Fruit fly (Drosophila melanogaster) whole organism, embryonic: Measurements from ENCODE around the gene mRpS7.

Experiments
- Antp ChIP-seq: fragments of 200-800 bp; sonication (Bioruptor generic); optimal IDR thresholded peaks from 3 replicates; lab custom pipeline; 2016; ENCODE audit warnings: missing biosample characterization, missing genetic modification characterization
- Bgb ChIP-seq: fragments of 200-800 bp; sonication (Bioruptor generic); IDR thresholded peaks from 2 replicates; pipeline ENCODE4 v1.3.6; 2022; ENCODE audit warnings: missing biosample characterization, missing genetic modification characterization; ENCODE audit not compliant: partially characterized antibody
- BtbVII ChIP-seq: fragments of 200-800 bp; sonication (Bioruptor generic); optimal IDR thresholded peaks from 3 replicates; lab custom pipeline; 2017; ENCODE audit warnings: missing biosample characterization, mild to moderate bottlenecking, missing genetic modification characterization
- CG10274 ChIP-seq: fragments of 200-800 bp; sonication (Bioruptor generic); optimal IDR thresholded peaks from 3 replicates; lab custom pipeline; 2017; ENCODE audit warnings: missing biosample characterization, mild to moderate bottlenecking, missing genetic modification characterization
- CG11456 ChIP-seq: fragments of 200-800 bp; sonication (Bioruptor generic); IDR thresholded peaks from 3 replicates; pipeline ENCODE4 v1.3.6; 2022; ENCODE audit warnings: missing biosample characterization, missing genetic modification characterization
- CG12744 ChIP-seq: fragments of 200-800 bp; sonication (Bioruptor generic); optimal IDR thresholded peaks from 2 replicates; lab custom pipeline; 2016; ENCODE audit warnings: missing biosample characterization, missing genetic modification characterization
- CG12769 ChIP-seq: fragments of 200-800 bp; sonication (Bioruptor generic); optimal IDR thresholded peaks from 2 replicates; lab custom pipeline; 2019; ENCODE audit warnings: missing biosample characterization, mild to moderate bottlenecking, missing genetic modification characterization, moderate library complexity
- CG13287 ChIP-seq: fragments of 200-800 bp; sonication (Bioruptor generic); IDR thresholded peaks from 2 replicates; pipeline ENCODE4 v1.3.6; 2022; ENCODE audit warnings: missing biosample characterization, missing genetic modification characterization; ENCODE audit not compliant: partially characterized antibody
- CG14014 ChIP-seq: fragments of 200-800 bp; sonication (Bioruptor generic); IDR thresholded peaks from 2 replicates; pipeline ENCODE4 v1.3.6; 2022; ENCODE audit warnings: missing biosample characterization, missing genetic modification characterization
- CG14667 ChIP-seq: fragments of 200-800 bp; sonication (Bioruptor generic); IDR thresholded peaks from 2 replicates; pipeline ENCODE4 v1.3.6; 2022; ENCODE audit warnings: missing biosample characterization, missing genetic modification characterization
- CG14710 ChIP-seq: fragments of 200-800 bp; sonication (Bioruptor generic); optimal IDR thresholded peaks from 3 replicates; lab custom pipeline; 2019; ENCODE audit warnings: missing biosample characterization, mild to moderate bottlenecking, missing genetic modification characterization, moderate library complexity
- CG1602 ChIP-seq: fragments of 200-800 bp; sonication (Bioruptor generic); optimal IDR thresholded peaks from 3 replicates; lab custom pipeline; 2016; ENCODE audit warnings: missing biosample characterization, missing genetic modification characterization
- CG1647 ChIP-seq: fragments of 200-800 bp; sonication (Bioruptor generic); optimal IDR thresholded peaks from 3 replicates; lab custom pipeline; 2016; ENCODE audit warnings: missing biosample characterization, missing genetic modification characterization
- CG16813 ChIP-seq: fragments of 200-800 bp; sonication (Bioruptor generic); IDR thresholded peaks from 3 replicates; pipeline ENCODE4 v1.3.6; 2022; ENCODE audit warnings: missing biosample characterization, missing genetic modification characterization; ENCODE audit not compliant: partially characterized antibody
- CG17186 ChIP-seq: fragments of 200-800 bp; sonication (Bioruptor generic); optimal IDR thresholded peaks from 3 replicates; lab custom pipeline; 2017; ENCODE audit warnings: missing biosample characterization, missing genetic modification reagents, missing genetic modification characterization
- CG2712 ChIP-seq: fragments of 200-800 bp; optimal IDR thresholded peaks from 3 replicates; lab custom pipeline; 2019; ENCODE audit warnings: missing biosample characterization, mild to moderate bottlenecking, missing genetic modification characterization, moderate library complexity
- CG32767 ChIP-seq: fragments of 200-800 bp; sonication (Bioruptor generic); IDR thresholded peaks from 2 replicates; pipeline ENCODE4 v1.3.6; 2022; ENCODE audit warnings: missing biosample characterization, missing genetic modification characterization
- CG3726 ChIP-seq: fragments of 200-800 bp; sonication (Bioruptor generic); IDR thresholded peaks from 3 replicates; pipeline ENCODE4, ENCODE4 v1.3.6; 2022; ENCODE audit warnings: missing biosample characterization, missing genetic modification characterization
- CG4707 ChIP-seq: fragments of 200-800 bp; sonication (Bioruptor generic); optimal IDR thresholded peaks from 2 replicates; lab custom pipeline; 2018; ENCODE audit warnings: missing biosample characterization, mild to moderate bottlenecking, missing genetic modification characterization, moderate library complexity
- CG6689 ChIP-seq: fragments of 200-800 bp; sonication (Bioruptor generic); IDR thresholded peaks from 2 replicates; pipeline ENCODE4 v1.3.6; 2022; ENCODE audit warnings: missing biosample characterization, missing genetic modification characterization
- CG6791 ChIP-seq: fragments of 200-800 bp; sonication (Bioruptor generic); IDR thresholded peaks from 3 replicates; pipeline ENCODE4 v1.3.6; 2022; ENCODE audit warnings: missing biosample characterization, missing genetic modification characterization; ENCODE audit not compliant: partially characterized antibody
- CG7357 ChIP-seq: fragments of 200-800 bp; sonication (Bioruptor generic); IDR thresholded peaks from 3 replicates; pipeline ENCODE4 v1.3.6; 2022; ENCODE audit warnings: missing biosample characterization, missing genetic modification characterization
- CG7839 ChIP-seq: fragments of 200-800 bp; sonication (Bioruptor generic); optimal IDR thresholded peaks from 3 replicates; lab custom pipeline; 2018; ENCODE audit warnings: missing biosample characterization, mild to moderate bottlenecking, missing genetic modification characterization, moderate library complexity
- CG7963 ChIP-seq: fragments of 200-800 bp; sonication (Bioruptor generic); IDR thresholded peaks from 3 replicates; pipeline ENCODE4 v1.3.6; 2022; ENCODE audit warnings: missing biosample characterization, missing genetic modification characterization; ENCODE audit not compliant: partially characterized antibody
- CG7987 ChIP-seq: fragments of 200-800 bp; sonication (Bioruptor generic); optimal IDR thresholded peaks from 2 replicates; lab custom pipeline; 2018; ENCODE audit warnings: missing biosample characterization, mild to moderate bottlenecking, missing genetic modification characterization, moderate library complexity
- CoRest ChIP-seq: fragments of 200-800 bp; sonication (Bioruptor generic); optimal IDR thresholded peaks from 3 replicates; lab custom pipeline; 2018; ENCODE audit warnings: missing biosample characterization, mild to moderate bottlenecking, missing genetic modification characterization, moderate library complexity
- Eip74EF ChIP-seq, 2 experiments: fragments of 200-800 bp in 1 of 2; fragments of >200 bp in 1 of 2; sonication (Bioruptor generic) in 1 of 2; optimal IDR thresholded peaks; 2 replicates each; lab custom pipeline; 2017 to 2019; ENCODE audit warnings: missing biosample characterization in 2 of 2, missing genetic modification characterization in 2 of 2, mild to moderate bottlenecking in 1 of 2, moderate library complexity in 1 of 2
- HLH4C ChIP-seq: fragments of 200-800 bp; sonication (Bioruptor generic); IDR thresholded peaks from 3 replicates; pipeline ENCODE4 v1.3.6; 2022; ENCODE audit warnings: missing biosample characterization, missing genetic modification characterization; ENCODE audit not compliant: partially characterized antibody
- Hsf ChIP-seq: fragments of 200-800 bp; sonication (Bioruptor generic); optimal IDR thresholded peaks from 3 replicates; lab custom pipeline; 2016; ENCODE audit warnings: missing biosample characterization, missing genetic modification characterization
- Lpt ChIP-seq: fragments of >200 bp; optimal IDR thresholded peaks from 2 replicates; lab custom pipeline; 2018; ENCODE audit warnings: missing biosample characterization, missing genetic modification characterization
- Mes4 ChIP-seq: fragments of 200-800 bp; sonication (Bioruptor generic); optimal IDR thresholded peaks from 2 replicates; lab custom pipeline; 2016; ENCODE audit warnings: missing biosample characterization, missing genetic modification characterization
- NC2β ChIP-seq: fragments of 200-800 bp; sonication (Bioruptor generic); optimal IDR thresholded peaks from 2 replicates; lab custom pipeline; 2016; ENCODE audit warnings: missing biosample characterization, missing genetic modification characterization
- PHDP ChIP-seq: fragments of 200-800 bp; sonication (Bioruptor generic); optimal IDR thresholded peaks from 3 replicates; lab custom pipeline; 2018; ENCODE audit warnings: missing biosample characterization, mild to moderate bottlenecking, missing genetic modification characterization, moderate library complexity
- Sin3A ChIP-seq: fragments of >200 bp; optimal IDR thresholded peaks from 2 replicates; lab custom pipeline; 2018
- Vsx1 ChIP-seq: fragments of 200-800 bp; sonication (Bioruptor generic); optimal IDR thresholded peaks from 2 replicates; lab custom pipeline; 2017; ENCODE audit warnings: missing biosample characterization, mild to moderate bottlenecking, missing genetic modification characterization, missing genetic modification reagents
- az2 ChIP-seq: fragments of 200-800 bp; sonication (Bioruptor generic); optimal IDR thresholded peaks from 3 replicates; lab custom pipeline; 2016; ENCODE audit warnings: missing biosample characterization, missing genetic modification characterization
- bab2 ChIP-seq: fragments of 200-800 bp; sonication (Bioruptor generic); optimal IDR thresholded peaks from 2 replicates; lab custom pipeline; 2016; ENCODE audit warnings: missing biosample characterization, missing genetic modification characterization
- crp ChIP-seq, 2 experiments: fragments of 200-800 bp; sonication (Bioruptor generic); optimal IDR thresholded peaks; 2 replicates in 1 of 2; 3 replicates in 1 of 2; lab custom pipeline; 2017; ENCODE audit warnings: missing biosample characterization in 2 of 2, missing genetic modification characterization in 2 of 2, mild to moderate bottlenecking in 1 of 2, moderate library complexity in 1 of 2
- dmrt11E ChIP-seq: fragments of 200-800 bp; sonication (Bioruptor generic); optimal IDR thresholded peaks from 3 replicates; lab custom pipeline; 2018; ENCODE audit warnings: missing biosample characterization, mild to moderate bottlenecking, missing genetic modification characterization, moderate library complexity
- gsb ChIP-seq: fragments of 200-800 bp; sonication (Bioruptor generic); IDR thresholded peaks from 2 replicates; pipeline ENCODE4 v1.3.6; 2022; ENCODE audit warnings: missing biosample characterization, missing genetic modification characterization
- gsb-n ChIP-seq: fragments of 200-800 bp; sonication (Bioruptor generic); optimal IDR thresholded peaks from 3 replicates; lab custom pipeline; 2018; ENCODE audit warnings: missing biosample characterization, mild to moderate bottlenecking, missing genetic modification characterization
- h ChIP-seq: fragments of >200 bp; optimal IDR thresholded peaks from 2 replicates; lab custom pipeline; 2017
- hb ChIP-seq: fragments of 200-800 bp; sonication (Bioruptor generic); IDR thresholded peaks from 3 replicates; pipeline ENCODE4 v1.3.6; 2022; ENCODE audit warnings: missing biosample characterization, missing genetic modification characterization; ENCODE audit not compliant: partially characterized antibody
- insv ChIP-seq, 2 experiments: fragments of 200-800 bp; sonication (Bioruptor generic); optimal IDR thresholded peaks; 3 replicates each; lab custom pipeline; 2016 to 2018; ENCODE audit warnings: missing biosample characterization in 2 of 2, missing genetic modification characterization in 2 of 2
- nerfin-1 ChIP-seq: fragments of 200-800 bp; sonication (Bioruptor generic); optimal IDR thresholded peaks from 3 replicates; lab custom pipeline; 2019; ENCODE audit warnings: missing biosample characterization, mild to moderate bottlenecking, missing genetic modification characterization, moderate library complexity
- pum ChIP-seq: fragments of 200-800 bp; sonication (Bioruptor generic); optimal IDR thresholded peaks from 2 replicates; lab custom pipeline; 2016; ENCODE audit warnings: missing biosample characterization, missing genetic modification characterization
- schlank ChIP-seq: fragments of 200-800 bp; sonication (Bioruptor generic); optimal IDR thresholded peaks from 2 replicates; lab custom pipeline; 2018; ENCODE audit warnings: missing biosample characterization, mild to moderate bottlenecking, missing genetic modification characterization
- sr ChIP-seq: fragments of 200-800 bp; sonication (Bioruptor generic); IDR thresholded peaks from 3 replicates; pipeline ENCODE4 v1.3.6; 2022; ENCODE audit warnings: missing biosample characterization, missing genetic modification characterization
- trem ChIP-seq: fragments of 200-800 bp; optimal IDR thresholded peaks from 3 replicates; lab custom pipeline; 2019; ENCODE audit warnings: missing biosample characterization, mild to moderate bottlenecking, missing genetic modification characterization, moderate library complexity

The mRpS7 gene

dm6 chr2L:10344029-10344606 lies 42.3 kb upstream of the mRpS7 start, which contains the start of gene Frmd5 (continued):
- TF ChIP-seq CG16813 (GFP tag; lab: Robert Waterston, UW) (peak; percentile 63; the same call in 1 of the 3 replicates), CG1647 (GFP tag; lab: Kevin White, UChicago) (no peak), CG13287 (GFP tag; lab: Robert Waterston, UW) (peak; percentile 62), crp (GFP tag; optimal IDR thresholded peaks at IDR 0.05; lab: Kevin White, UChicago) (peak in 1 of 2 experiments; percentile 54), CG14667 (GFP tag; lab: Robert Waterston, UW) (no peak), CG11456 (GFP tag; lab: Robert Waterston, UW) (no peak), HLH4C (peak; percentile 62), Lpt (no peak)

dm6 chr2L:10351130-10351529 lies 35.3 kb upstream of the mRpS7 start:
- TF ChIP-seq gsb (no peak), CG6689 (peak; percentile 38; the same call in 1 of the 2 replicates), Mes4 (GFP tag; lab: Kevin White, UChicago) (no peak), pum (GFP tag; lab: Kevin White, UChicago) (peak; percentile 14), CG2712 (tag; lab: Kevin White, UChicago) (peak; percentile 55), CG6791 (no peak), CG1602 (GFP tag; lab: Kevin White, UChicago) (no peak), Antp (GFP tag; lab: Kevin White, UChicago) (no peak), Eip74EF (GFP tag; optimal IDR thresholded peaks at IDR 0.05; lab: Kevin White, UChicago) (no peak), CG7839 (tag; lab: Kevin White, UChicago) (no peak), Vsx1 (no peak), BtbVII (GFP tag; lab: Kevin White, UChicago) (no peak), bab2 (GFP tag; lab: Kevin White, UChicago) (no peak), CG17186 (GFP tag; lab: Kevin White, UChicago) (no peak), CG4707 (no peak), gsb-n (tag; lab: Kevin White, UChicago) (peak; percentile 12), Bgb (GFP tag; lab: Robert Waterston, UW) (no peak), CoRest (tag; lab: Kevin White, UChicago) (no peak), schlank (tag; lab: Kevin White, UChicago) (no peak), trem (tag; lab: Kevin White, UChicago) (no peak), hb (GFP tag; lab: Robert Waterston, UW) (no peak), h (lab: Kevin White, UChicago) (no peak), CG3726 (GFP tag; lab: Robert Waterston, UW) (no peak), CG10274 (no peak), NC2β (GFP tag; lab: Kevin White, UChicago) (no peak), CG7987 (GFP tag; lab: Kevin White, UChicago) (no peak), insv (GFP tag; optimal IDR thresholded peaks at IDR 0.05; lab: Kevin White, UChicago) (no peak), Hsf (GFP tag; lab: Kevin White, UChicago) (no peak), PHDP (tag; lab: Kevin White, UChicago) (no peak), Sin3A (lab: Kevin White, UChicago) (no peak), CG12769 (tag; lab: Kevin White, UChicago) (no peak), CG12744 (GFP tag; lab: Kevin White, UChicago) (no peak), CG14710 (tag; lab: Kevin White, UChicago) (peak; percentile 48), CG7963 (GFP tag; lab: Robert Waterston, UW) (no peak), CG14014 (no peak), az2 (GFP tag; lab: Kevin White, UChicago) (peak; percentile 14), sr (GFP tag; lab: Robert Waterston, UW) (no peak), dmrt11E (peak; percentile 65), CG7357 (0 out of 3 replicates have a peak, but pooled peaks have one; percentile 17), CG32767 (GFP tag; lab: Robert Waterston, UW) (no peak), nerfin-1 (peak; percentile 20)
